Worm (Caenorhabditis elegans) whole organism, L4 larva: Measurements from ENCODE around the gene lgc-31.

Source experiments
- D1046.2 ChIP-seq: fragments of 200-800 bp; sonication (Bioruptor generic); IDR thresholded peaks from 2 replicates; pipeline ENCODE4 v1.3.6; 2022; ENCODE audit warnings: missing genetic modification characterization, missing compliant biosample characterization
- F10B5.3 ChIP-seq: sonication (generic microtip); optimal IDR thresholded peaks from 2 replicates; lab custom pipeline; 2016; ENCODE audit warnings: mild to moderate bottlenecking, missing genetic modification characterization, missing compliant biosample characterization
- F26F4.8 ChIP-seq: fragments of 200-800 bp; sonication (Bioruptor generic); conservative IDR thresholded peaks from 2 replicates; pipeline ENCODE4 v1.3.6; 2022; ENCODE audit warnings: missing genetic modification characterization, missing compliant biosample characterization
- F44E2.7 ChIP-seq: fragments of 200-800 bp; sonication (Bioruptor generic); IDR thresholded peaks from 2 replicates; pipeline ENCODE4 v2.1.2; 2022; ENCODE audit warnings: missing genetic modification characterization, missing compliant biosample characterization
- Y48G9A.11 ChIP-seq: fragments of 200-800 bp; sonication (Bioruptor generic); IDR thresholded peaks from 2 replicates; pipeline ENCODE4 v1.3.6; 2022; ENCODE audit warnings: missing genetic modification reagents, missing genetic modification characterization, missing compliant biosample characterization
- Y5F2A.4 ChIP-seq: fragments of 200-800 bp; sonication (Bioruptor generic); optimal IDR thresholded peaks from 2 replicates; lab custom pipeline; 2018; ENCODE audit warnings: mild to moderate bottlenecking, missing genetic modification characterization, missing compliant biosample characterization
- ama-1 ChIP-seq: fragments of 150-350 bp; optimal IDR thresholded peaks from 2 replicates; lab custom pipeline; 2014; ENCODE audit warnings: inconsistent platforms, mixed read lengths
- ceh-28 ChIP-seq: fragments of 150-350 bp; optimal IDR thresholded peaks from 2 replicates; lab custom pipeline; 2014; ENCODE audit warnings: missing biosample characterization, missing genetic modification reagents, missing genetic modification characterization
- ceh-32 ChIP-seq: sonication (generic microtip); optimal IDR thresholded peaks from 2 replicates; lab custom pipeline; 2016; ENCODE audit warnings: mild to moderate bottlenecking, missing genetic modification characterization, missing compliant biosample characterization; ENCODE audit not compliant: poor library complexity
- ceh-44 ChIP-seq: fragments of 200-800 bp; sonication (Bioruptor generic); IDR thresholded peaks from 2 replicates; pipeline ENCODE4 v1.3.6; 2022; ENCODE audit warnings: missing genetic modification reagents, missing genetic modification characterization, missing compliant biosample characterization
- ceh-62 ChIP-seq: sonication (generic microtip); optimal IDR thresholded peaks from 2 replicates; lab custom pipeline; 2017; ENCODE audit warnings: missing biosample characterization, missing genetic modification characterization
- ces-1 ChIP-seq: fragments of 150-350 bp; sonication (generic microtip); optimal IDR thresholded peaks from 4 replicates; lab custom pipeline; 2014; ENCODE audit warnings: missing biosample characterization, missing genetic modification reagents, missing genetic modification characterization
- daf-12 ChIP-seq: fragments of 150-350 bp; optimal IDR thresholded peaks from 2 replicates; lab custom pipeline; 2014; ENCODE audit warnings: missing biosample characterization, missing genetic modification reagents, missing genetic modification characterization
- daf-16 ChIP-seq, 3 experiments: sonication (generic microtip); optimal IDR thresholded peaks; 2 replicates each; lab custom pipeline; 2016 to 2017; ENCODE audit warnings: missing genetic modification characterization in 3 of 3, missing genetic modification reagents in 3 of 3, mild to moderate bottlenecking in 2 of 3, missing compliant biosample characterization in 2 of 3, missing biosample characterization in 1 of 3, moderate library complexity in 1 of 3
- dmd-9 ChIP-seq: fragments of 200-800 bp; sonication (Bioruptor generic); IDR thresholded peaks from 2 replicates; pipeline ENCODE4 v1.3.6; 2022; ENCODE audit warnings: missing genetic modification reagents, missing genetic modification characterization, missing compliant biosample characterization
- duxl-1 ChIP-seq: sonication (generic microtip); optimal IDR thresholded peaks from 2 replicates; lab custom pipeline; 2016; ENCODE audit warnings: mild to moderate bottlenecking, missing genetic modification characterization, moderate library complexity, missing compliant biosample characterization; ENCODE audit not compliant: poor library complexity
- dve-1 ChIP-seq: sonication (generic microtip); optimal IDR thresholded peaks from 2 replicates; lab custom pipeline; 2017; ENCODE audit warnings: antibody characterized with exemption, mild to moderate bottlenecking, missing genetic modification characterization, missing compliant biosample characterization; ENCODE audit not compliant: insufficient read depth
- egl-27 ChIP-seq: sonication (generic microtip); optimal IDR thresholded peaks from 3 replicates; lab custom pipeline; 2017; ENCODE audit warnings: missing biosample characterization, missing genetic modification reagents, missing genetic modification characterization
- egl-43 ChIP-seq: fragments of 200-800 bp; sonication (Bioruptor generic); IDR thresholded peaks from 2 replicates; pipeline ENCODE4 v1.3.6; 2022; ENCODE audit warnings: missing genetic modification reagents, missing genetic modification characterization, missing compliant biosample characterization
- fos-1 ChIP-seq: fragments of 150-350 bp; optimal IDR thresholded peaks from 2 replicates; lab custom pipeline; 2014; ENCODE audit warnings: missing biosample characterization, missing genetic modification characterization
- hif-1 ChIP-seq, 2 experiments: sonication (generic microtip); optimal IDR thresholded peaks; 2 replicates each; lab custom pipeline; 2016 to 2017; ENCODE audit warnings: missing compliant biosample characterization in 2 of 2, missing genetic modification characterization in 2 of 2, missing genetic modification reagents in 2 of 2, missing genotype in 2 of 2, mild to moderate bottlenecking in 1 of 2
- hmg-1.1 ChIP-seq: fragments of 200-800 bp; sonication (Bioruptor generic); IDR thresholded peaks from 2 replicates; pipeline ENCODE4 v1.3.6; 2022; ENCODE audit warnings: missing genetic modification reagents, missing genetic modification characterization, missing compliant biosample characterization
- jun-1 ChIP-seq: fragments of 150-350 bp; optimal IDR thresholded peaks from 2 replicates; lab custom pipeline; 2014; ENCODE audit warnings: missing biosample characterization, missing genetic modification reagents, missing genetic modification characterization
- lin-29 ChIP-seq: fragments of 200-800 bp; sonication (Bioruptor generic); IDR thresholded peaks from 2 replicates; pipeline ENCODE4 v1.3.6; 2022; ENCODE audit warnings: missing genetic modification reagents, missing genetic modification characterization, missing compliant biosample characterization
- lin-38 ChIP-seq: fragments of 200-800 bp; sonication (Bioruptor generic); IDR thresholded peaks from 2 replicates; pipeline ENCODE4 v1.3.6; 2022; ENCODE audit warnings: missing genetic modification reagents, missing genetic modification characterization, missing compliant biosample characterization
- lin-39 ChIP-seq: fragments of 150-350 bp; optimal IDR thresholded peaks from 2 replicates; lab custom pipeline; 2014; ENCODE audit warnings: missing biosample characterization, missing genetic modification reagents, missing genetic modification characterization
- lir-3 ChIP-seq: sonication (generic microtip); optimal IDR thresholded peaks from 2 replicates; lab custom pipeline; 2016; ENCODE audit warnings: mild to moderate bottlenecking, missing genetic modification characterization, missing compliant biosample characterization
- lsy-2 ChIP-seq, 2 experiments: fragments of 150-350 bp in 1 of 2; sonication (generic microtip) in 1 of 2; optimal IDR thresholded peaks; 2 replicates each; lab custom pipeline; 2014 to 2017; ENCODE audit warnings: missing biosample characterization in 2 of 2, missing genetic modification characterization in 2 of 2
- mep-1 ChIP-seq: fragments of 150-350 bp; sonication (generic microtip); optimal IDR thresholded peaks from 3 replicates; lab custom pipeline; 2014; ENCODE audit warnings: missing biosample characterization, missing genetic modification characterization
- mxl-2 ChIP-seq: fragments of 200-800 bp; sonication (Bioruptor generic); conservative IDR thresholded peaks from 2 replicates; pipeline ENCODE4 v1.3.6; 2022; ENCODE audit warnings: missing genetic modification reagents, missing genetic modification characterization, missing compliant biosample characterization
- mxl-3 ChIP-seq: fragments of 200-800 bp; sonication (Bioruptor generic); optimal IDR thresholded peaks from 2 replicates; lab custom pipeline; 2018; ENCODE audit warnings: mild to moderate bottlenecking, missing genetic modification characterization, missing compliant biosample characterization
- nhr-111 ChIP-seq: fragments of 200-800 bp; sonication (Bioruptor generic); optimal IDR thresholded peaks from 2 replicates; lab custom pipeline; 2018; ENCODE audit warnings: mild to moderate bottlenecking, missing genetic modification characterization, missing compliant biosample characterization
- nhr-25 ChIP-seq: sonication (generic microtip); optimal IDR thresholded peaks from 2 replicates; lab custom pipeline; 2017; ENCODE audit warnings: missing genetic modification characterization, mild to moderate bottlenecking, missing compliant biosample characterization, antibody characterized with exemption, moderate library complexity, borderline replicate concordance; ENCODE audit not compliant: insufficient read depth
- nhr-42 ChIP-seq: fragments of 200-800 bp; sonication (Bioruptor generic); IDR thresholded peaks from 2 replicates; pipeline ENCODE4 v1.3.6; 2022; ENCODE audit warnings: missing genetic modification characterization, missing compliant biosample characterization
- nhr-6 ChIP-seq: fragments of 150-350 bp; optimal IDR thresholded peaks from 2 replicates; lab custom pipeline; 2014; ENCODE audit warnings: missing biosample characterization, missing genetic modification characterization
- nhr-76 ChIP-seq: fragments of 150-350 bp; optimal IDR thresholded peaks from 2 replicates; lab custom pipeline; 2014; ENCODE audit warnings: missing biosample characterization, missing genetic modification characterization
- pha-4 ChIP-seq, 2 experiments: fragments of 150-350 bp in 1 of 2; fragments of 200-800 bp in 1 of 2; sonication (Bioruptor generic) in 1 of 2; IDR thresholded peaks in 1 of 2; optimal IDR thresholded peaks in 1 of 2; 2 replicates each; pipeline versions ENCODE4 v1.3.6 to Lab custom; 2014 to 2022; ENCODE audit warnings: missing genetic modification characterization in 2 of 2, missing genetic modification reagents in 2 of 2, missing biosample characterization in 1 of 2, missing compliant biosample characterization in 1 of 2
- rbr-2 ChIP-seq: sonication (generic microtip); optimal IDR thresholded peaks from 2 replicates; lab custom pipeline; 2016; ENCODE audit warnings: missing genotype, missing genetic modification characterization, missing compliant biosample characterization
- sdz-12 ChIP-seq: fragments of 200-800 bp; sonication (Bioruptor generic); optimal IDR thresholded peaks from 2 replicates; lab custom pipeline; 2018; ENCODE audit warnings: mild to moderate bottlenecking, missing genetic modification characterization, missing compliant biosample characterization
- set-16 ChIP-seq: fragments of 200-800 bp; sonication (Bioruptor generic); IDR thresholded peaks from 2 replicates; pipeline ENCODE4 v1.3.6; 2022; ENCODE audit warnings: missing genetic modification reagents, missing genetic modification characterization, missing compliant biosample characterization
- snpc-1.2 ChIP-seq: fragments of 200-800 bp; sonication (Bioruptor generic); IDR thresholded peaks from 2 replicates; pipeline ENCODE4 v1.3.6; 2022; ENCODE audit warnings: missing genetic modification reagents, missing genetic modification characterization, missing compliant biosample characterization
- snpc-4 ChIP-seq: fragments of 150-350 bp; optimal IDR thresholded peaks from 2 replicates; lab custom pipeline; 2014; ENCODE audit warnings: missing biosample characterization, missing genetic modification characterization
- spr-3 ChIP-seq: fragments of 200-800 bp; sonication (Bioruptor generic); optimal IDR thresholded peaks from 2 replicates; lab custom pipeline; 2018; ENCODE audit warnings: mild to moderate bottlenecking, missing genetic modification characterization, missing compliant biosample characterization
- tra-1 ChIP-seq: fragments of 200-800 bp; sonication (Bioruptor generic); IDR thresholded peaks from 2 replicates; pipeline ENCODE4 v1.3.6; 2022; ENCODE audit warnings: missing genetic modification reagents, missing genetic modification characterization, missing compliant biosample characterization
- unc-39 ChIP-seq: sonication (generic microtip); optimal IDR thresholded peaks from 2 replicates; lab custom pipeline; 2017; ENCODE audit warnings: missing biosample characterization, missing genetic modification characterization
- zfp-2 ChIP-seq: sonication (generic microtip); optimal IDR thresholded peaks from 2 replicates; lab custom pipeline; 2016; ENCODE audit warnings: mild to moderate bottlenecking, missing genetic modification characterization, missing compliant biosample characterization
- zfp-3 ChIP-seq: fragments of 200-800 bp; sonication (Bioruptor generic); conservative IDR thresholded peaks from 2 replicates; pipeline ENCODE4 v1.3.6; 2022; ENCODE audit warnings: missing genetic modification reagents, missing genetic modification characterization, missing compliant biosample characterization
- zip-11 ChIP-seq: fragments of 200-800 bp; sonication (Bioruptor generic); IDR thresholded peaks from 2 replicates; pipeline ENCODE4 v1.3.6; 2022; ENCODE audit warnings: missing genetic modification characterization, missing compliant biosample characterization
- ztf-7 ChIP-seq: fragments of 150-350 bp; optimal IDR thresholded peaks from 2 replicates; lab custom pipeline; 2014; ENCODE audit warnings: missing biosample characterization, missing genetic modification characterization

The lgc-31 gene

DNA sequence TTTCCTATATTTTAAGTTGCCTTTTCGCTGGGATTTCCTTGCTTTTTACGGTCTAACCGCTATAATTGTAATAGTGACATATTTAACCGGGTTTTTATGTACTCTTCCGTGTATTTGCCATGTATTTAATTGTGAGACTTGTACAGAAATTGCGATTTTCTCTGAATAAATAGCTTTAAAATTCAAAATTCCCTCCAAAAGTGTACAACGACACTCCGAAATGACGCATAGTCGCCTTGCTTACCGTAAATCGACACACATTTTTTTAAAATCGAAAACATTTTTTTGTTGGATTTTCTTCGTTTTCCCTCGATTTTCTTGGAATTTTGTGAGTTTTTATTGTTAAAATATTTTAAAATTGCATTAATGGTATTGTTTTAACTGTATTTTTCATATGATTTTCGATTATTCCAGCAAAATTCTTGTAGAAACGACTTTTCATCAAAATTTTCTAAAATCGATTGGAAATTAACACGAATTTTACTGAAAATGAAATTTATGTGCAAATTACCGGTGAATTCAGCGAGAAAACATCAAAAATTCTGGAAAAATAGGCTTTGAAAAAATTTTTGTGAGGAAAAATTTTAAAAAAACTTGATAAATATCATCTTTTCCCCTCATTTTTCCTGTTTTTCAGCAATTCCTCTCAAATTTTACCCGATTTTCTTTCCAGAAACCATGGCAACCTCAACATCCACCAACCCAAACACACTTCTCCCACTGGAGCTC lies 48.0 kb upstream of the lgc-31 start, which contains the start of gene lsm-5 (continued):
- TF ChIP-seq F26F4.8 (GFP tag; lab: Robert Waterston, UW) = no peak
- TF ChIP-seq lin-29 (GFP tag; lab: Robert Waterston, UW) = no peak
- TF ChIP-seq rbr-2 = no peak
- TF ChIP-seq ztf-7 (tag; lab: Kevin White, UChicago) = no peak
- TF ChIP-seq set-16 (GFP tag; lab: Robert Waterston, UW) = no peak
- no peak for TF ChIP-seq ceh-44 (GFP tag; lab: Robert Waterston, UW)
- TF ChIP-seq lin-38 (GFP tag; lab: Robert Waterston, UW) = no peak; the same call in 1 of the 2 replicates
- TF ChIP-seq mep-1 (tag; lab: Kevin White, UChicago) = peak; percentile 70
- no peak for TF ChIP-seq snpc-4 (tag; lab: Kevin White, UChicago)
- no peak for TF ChIP-seq ceh-28 (tag; lab: Kevin White, UChicago)
- TF ChIP-seq unc-39 (tag; lab: Kevin White, UChicago) = no peak
- peak; percentile 11 for TF ChIP-seq dve-1 (tag; lab: Kevin White, UChicago)
- no peak for TF ChIP-seq dmd-9 (GFP tag; lab: Robert Waterston, UW)
- TF ChIP-seq mxl-2 (GFP tag; lab: Robert Waterston, UW) = no peak
- no peak for TF ChIP-seq daf-12 (tag; lab: Kevin White, UChicago)
- no peak for TF ChIP-seq zip-11 (GFP tag; lab: Robert Waterston, UW)
- no peak for TF ChIP-seq daf-16 (GFP tag; optimal IDR thresholded peaks at IDR 0.05; lab: Kevin White, UChicago)
- peak; percentile 50 for TF ChIP-seq daf-16 (tag; optimal IDR thresholded peaks at IDR 0.05; lab: Kevin White, UChicago)
- peak; percentile 93 for TF ChIP-seq Y48G9A.11 (GFP tag; lab: Robert Waterston, UW)
- TF ChIP-seq hif-1 (tag; optimal IDR thresholded peaks at IDR 0.05; lab: Kevin White, UChicago) = peak in 1 of 2 experiments; percentile 19
- TF ChIP-seq sdz-12 (GFP tag; lab: Kevin White, UChicago) = no peak
- no peak for TF ChIP-seq fos-1 (tag; lab: Kevin White, UChicago)
- no peak for TF ChIP-seq snpc-1.2 (GFP tag; lab: Robert Waterston, UW)
- TF ChIP-seq egl-43 = no peak
- TF ChIP-seq F44E2.7 (GFP tag; lab: Robert Waterston, UW) = no peak
- no peak for TF ChIP-seq nhr-42 (GFP tag; lab: Robert Waterston, UW)
- TF ChIP-seq jun-1 (tag; lab: Kevin White, UChicago) = no peak
- TF ChIP-seq ama-1 (lab: Kevin White, UChicago) = peak; percentile 94
- TF ChIP-seq ceh-32 (tag; lab: Kevin White, UChicago) = no peak
- no peak for TF ChIP-seq ceh-62 (tag; lab: Kevin White, UChicago)
- no peak for TF ChIP-seq F10B5.3
- TF ChIP-seq hmg-1.1 (GFP tag; lab: Robert Waterston, UW) = no peak
- no peak for TF ChIP-seq zfp-3
- TF ChIP-seq duxl-1 (tag; lab: Kevin White, UChicago) = no peak
- no peak for TF ChIP-seq tra-1 (GFP tag; lab: Robert Waterston, UW)
- TF ChIP-seq pha-4 (GFP tag; IDR thresholded peaks at IDR 0.05; lab: Robert Waterston, UW) = no peak
- no peak for TF ChIP-seq pha-4 (tag; optimal IDR thresholded peaks at IDR 0.05; lab: Kevin White, UChicago)
- TF ChIP-seq spr-3 = no peak
- TF ChIP-seq nhr-6 (tag; lab: Kevin White, UChicago) = peak; percentile 40
- no peak for TF ChIP-seq lir-3 (tag; lab: Kevin White, UChicago)
- TF ChIP-seq nhr-111 = no peak
- peak; percentile 37 to 73 for TF ChIP-seq lsy-2 (tag; optimal IDR thresholded peaks at IDR 0.05; lab: Kevin White, UChicago)
- no peak for TF ChIP-seq lin-39 (tag; lab: Kevin White, UChicago)
- TF ChIP-seq zfp-2 (tag; lab: Kevin White, UChicago) = no peak
- no peak for TF ChIP-seq Y5F2A.4 (GFP tag; lab: Kevin White, UChicago)
- TF ChIP-seq nhr-76 (tag; lab: Kevin White, UChicago) = no peak
- TF ChIP-seq D1046.2 (GFP tag; lab: Robert Waterston, UW) = no peak
- TF ChIP-seq mxl-3 (GFP tag; lab: Kevin White, UChicago) = no peak
- no peak for TF ChIP-seq egl-27
- no peak for TF ChIP-seq ces-1 (GFP tag; lab: Kevin White, UChicago)
- TF ChIP-seq nhr-25 (tag; lab: Kevin White, UChicago) = no peak
